Fruit fly (Drosophila melanogaster): Measurements from ENCODE around the gene Ten-a.

dm6 chrX:12222890-12223345, 179.4 kb downstream of the Ten-a start:
- TF ChIP-seq Myc (optimal IDR thresholded peaks at IDR 0.05) (no peak), ttk (optimal IDR thresholded peaks at IDR 0.05) (no peak), insv (optimal IDR thresholded peaks at IDR 0.05) (no peak), psq (optimal IDR thresholded peaks at IDR 0.05) (no peak), h (optimal IDR thresholded peaks at IDR 0.05) (no peak)

Data from Kc167 (cell line).